Fruit fly (Drosophila melanogaster): ENCODE measurements around the gene CG12075.
A peak's percentile ranks its signal among the peaks of the same experiment; 100 is the strongest.

DNA sequence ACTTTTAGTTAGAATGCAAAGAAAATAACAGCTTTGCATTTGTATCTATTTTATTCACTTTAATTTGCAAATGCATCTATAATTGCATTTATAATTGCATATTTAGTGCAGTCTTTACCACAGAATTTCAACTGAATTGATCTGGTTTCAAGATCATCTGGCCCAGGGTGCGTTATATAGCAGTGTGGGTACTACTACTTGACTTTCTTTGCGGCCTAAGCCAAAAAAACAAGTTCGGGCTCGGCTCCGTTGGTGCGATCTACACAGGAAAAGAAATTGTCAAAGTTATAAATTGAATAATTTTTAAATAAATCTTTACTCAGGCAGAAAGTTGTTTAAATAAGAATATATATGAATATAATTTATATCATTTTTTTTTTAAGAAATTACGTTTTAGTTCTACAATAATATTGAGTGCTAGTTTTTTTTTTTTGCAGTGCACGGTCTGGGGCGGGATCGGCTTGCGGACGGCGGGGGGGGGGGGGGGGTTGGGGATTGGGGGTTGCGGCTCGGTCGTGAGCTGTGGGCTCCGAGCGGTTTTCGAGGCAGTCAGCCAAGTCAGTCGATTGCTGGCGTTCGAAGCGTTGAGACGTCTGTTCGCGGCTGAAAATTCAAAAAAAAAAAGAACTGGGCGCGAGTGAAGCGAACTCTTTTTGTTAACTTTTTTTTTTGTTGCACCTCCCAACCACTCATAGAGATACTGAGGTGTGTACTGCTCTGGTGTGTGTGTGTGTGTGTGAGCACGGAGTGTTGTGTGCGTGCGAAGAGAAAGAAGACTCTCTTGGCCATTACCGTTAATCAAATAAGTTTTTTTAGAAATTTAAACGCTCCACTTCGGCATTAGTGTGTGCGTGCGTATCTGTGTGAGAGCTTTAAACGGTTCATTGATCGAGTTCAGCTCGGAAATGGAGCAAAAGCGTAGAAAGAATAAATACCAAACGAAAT is 25.7 kb downstream of the CG12075 start:
- TF ChIP-seq Mio (GFP tag; optimal IDR thresholded peaks at IDR 0.05) (no peak), N (GFP tag; optimal IDR thresholded peaks at IDR 0.05) (no peak), Hr78 (GFP tag; optimal IDR thresholded peaks at IDR 0.05) (no peak), dsf (GFP tag; optimal IDR thresholded peaks at IDR 0.05; ENCODE audit: borderline replicate concordance) (no peak), pan (optimal IDR thresholded peaks at IDR 0.05) (no peak), OdsH (GFP tag; optimal IDR thresholded peaks at IDR 0.05) (peak; percentile 78), usp (GFP tag; optimal IDR thresholded peaks at IDR 0.05) (no peak), lola (GFP tag; optimal IDR thresholded peaks at IDR 0.05) (no peak), CG32264 (GFP tag; optimal IDR thresholded peaks at IDR 0.05) (peak; percentile 27), fru (GFP tag; optimal IDR thresholded peaks at IDR 0.05) (peak; percentile 79)
